Worm (Caenorhabditis elegans) whole organism, L2 larva: ENCODE measurements around the gene mab-21.

Experiments used
- crh-2 ChIP-seq: sonication (generic microtip); optimal IDR thresholded peaks from 2 replicates; lab custom pipeline; 2017; ENCODE audit warnings: missing biosample characterization, missing genetic modification characterization
- egl-27 ChIP-seq: sonication (generic microtip); optimal IDR thresholded peaks from 3 replicates; lab custom pipeline; 2017; ENCODE audit warnings: missing biosample characterization, missing genetic modification reagents, missing genetic modification characterization
- elt-1 ChIP-seq: fragments of 150-350 bp; optimal IDR thresholded peaks from 2 replicates; lab custom pipeline; 2014; ENCODE audit warnings: missing biosample characterization, missing genetic modification characterization
- elt-3 ChIP-seq: sonication (generic microtip); optimal IDR thresholded peaks from 2 replicates; lab custom pipeline; 2017; ENCODE audit warnings: missing biosample characterization, missing genetic modification characterization
- lin-11 ChIP-seq: fragments of 150-350 bp; sonication (generic microtip); optimal IDR thresholded peaks from 2 replicates; lab custom pipeline; 2014; ENCODE audit warnings: missing biosample characterization, missing genetic modification characterization, inconsistent platforms, mixed read lengths
- lin-13 ChIP-seq: fragments of 150-350 bp; optimal IDR thresholded peaks from 2 replicates; lab custom pipeline; 2014; ENCODE audit warnings: missing biosample characterization, missing genetic modification reagents, missing genetic modification characterization
- mab-5 ChIP-seq: fragments of 150-350 bp; optimal IDR thresholded peaks from 2 replicates; lab custom pipeline; 2014; ENCODE audit warnings: missing biosample characterization, missing genetic modification characterization
- nhr-77 ChIP-seq: fragments of 150-350 bp; optimal IDR thresholded peaks from 2 replicates; lab custom pipeline; 2014; ENCODE audit warnings: missing biosample characterization, missing genetic modification characterization
- sem-4 ChIP-seq: fragments of 150-350 bp; optimal IDR thresholded peaks from 2 replicates; lab custom pipeline; 2014; ENCODE audit warnings: missing biosample characterization, missing genetic modification reagents, missing genetic modification characterization
- skn-1 ChIP-seq: sonication (generic microtip); optimal IDR thresholded peaks from 2 replicates; lab custom pipeline; 2017; ENCODE audit warnings: missing biosample characterization, missing genetic modification characterization
- zag-1 ChIP-seq: fragments of 150-350 bp; optimal IDR thresholded peaks from 2 replicates; lab custom pipeline; 2014; ENCODE audit warnings: missing biosample characterization, missing genetic modification characterization
- ztf-11 ChIP-seq: sonication (generic microtip); optimal IDR thresholded peaks from 2 replicates; lab custom pipeline; 2017; ENCODE audit warnings: missing biosample characterization, missing genetic modification characterization
- ztf-4 ChIP-seq: fragments of 150-350 bp; optimal IDR thresholded peaks from 2 replicates; lab custom pipeline; 2014; ENCODE audit warnings: missing biosample characterization, missing genetic modification characterization

ce11 chrIII:4626148-4626922 lies 25.8 kb downstream of the mab-21 start:
- TF ChIP-seq egl-27 (tag; lab: Kevin White, UChicago) (no peak), elt-3 (tag; lab: Kevin White, UChicago) (no peak), lin-11 (no peak), ztf-11 (tag; lab: Kevin White, UChicago) (no peak), skn-1 (tag; lab: Kevin White, UChicago) (no peak), ztf-4 (tag; lab: Kevin White, UChicago) (no peak), zag-1 (tag; lab: Kevin White, UChicago) (no peak), lin-13 (no peak), sem-4 (tag; lab: Kevin White, UChicago) (no peak), nhr-77 (tag; lab: Kevin White, UChicago) (no peak), crh-2 (tag; lab: Kevin White, UChicago) (no peak), elt-1 (tag; lab: Kevin White, UChicago) (no peak), mab-5 (tag; lab: Kevin White, UChicago) (no peak)
